Worm (Caenorhabditis elegans) whole organism, mixed stage, embryonic: ENCODE data around the gene dhgd-1.

Experiments used
- mep-1 ChIP-seq: fragments of 150-350 bp; optimal IDR thresholded peaks from 2 replicates; lab custom pipeline; 2017; ENCODE audit warnings: missing biosample characterization, missing genetic modification reagents, missing genetic modification characterization, inconsistent platforms
- nhr-76 ChIP-seq: sonication (generic microtip); optimal IDR thresholded peaks from 2 replicates; lab custom pipeline; 2017; ENCODE audit warnings: missing biosample characterization, missing genetic modification characterization
- pha-4 ChIP-seq: fragments of 150-350 bp; optimal IDR thresholded peaks from 2 replicates; lab custom pipeline; 2018; ENCODE audit warnings: missing biosample characterization, missing genetic modification reagents, missing genetic modification characterization
- snpc-4 ChIP-seq: fragments of 150-350 bp; optimal IDR thresholded peaks from 2 replicates; lab custom pipeline; 2014; ENCODE audit warnings: missing biosample characterization, missing genetic modification characterization

DNA sequence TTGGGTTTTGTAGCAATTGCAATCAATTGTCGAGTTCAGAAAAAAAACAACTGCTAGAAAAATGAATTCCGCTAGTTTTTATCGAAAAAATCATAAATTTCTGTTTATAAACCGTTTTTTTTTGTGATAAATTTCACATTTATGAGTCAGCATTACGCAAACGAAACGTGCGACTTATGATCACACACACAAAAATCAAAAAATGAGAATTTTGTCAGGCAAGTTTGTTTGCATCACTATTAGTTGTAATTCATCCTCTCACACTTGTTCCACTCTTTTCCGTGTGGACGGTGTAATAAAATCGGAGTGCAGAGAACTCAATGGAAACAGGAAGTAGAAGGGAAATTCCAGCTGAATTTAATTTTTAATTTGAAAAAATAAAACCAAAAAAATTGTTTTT, 25.5 kb upstream of the dhgd-1 start, which contains the start of gene pcs-1:
- TF ChIP-seq pha-4 (tag; lab: Kevin White, UChicago) = no peak
- no peak for TF ChIP-seq mep-1 (tag; lab: Kevin White, UChicago)
- no peak for TF ChIP-seq nhr-76
- no peak for TF ChIP-seq snpc-4 (tag; lab: Kevin White, UChicago)
